Worm (Caenorhabditis elegans) whole organism, young adult: Measurements from ENCODE around the gene ifc-2.

Source experiments
- B0035.1 ChIP-seq: sonication (generic microtip); optimal IDR thresholded peaks from 2 replicates; lab custom pipeline; 2016; ENCODE audit warnings: missing genetic modification characterization, mild to moderate bottlenecking, missing compliant biosample characterization, missing genotype, missing genetic modification reagents
- C17E4.6 ChIP-seq: fragments of 200-800 bp; sonication (Bioruptor generic); IDR thresholded peaks from 2 replicates; pipeline ENCODE4 v1.3.6; 2022; ENCODE audit warnings: missing genetic modification reagents, missing genetic modification characterization, missing compliant biosample characterization
- F10E7.11 ChIP-seq: sonication (generic microtip); optimal IDR thresholded peaks from 2 replicates; lab custom pipeline; 2017; ENCODE audit warnings: mild to moderate bottlenecking, missing genetic modification characterization, moderate library complexity, missing compliant biosample characterization
- F39B2.1 ChIP-seq: fragments of 200-800 bp; sonication (Bioruptor generic); IDR thresholded peaks from 2 replicates; pipeline ENCODE4 v1.3.6; 2022; ENCODE audit warnings: missing genetic modification reagents, missing genetic modification characterization, missing compliant biosample characterization
- F55B11.4 ChIP-seq: sonication (generic microtip); optimal IDR thresholded peaks from 2 replicates; lab custom pipeline; 2016; ENCODE audit warnings: missing compliant biosample characterization, missing genetic modification characterization, borderline replicate concordance; ENCODE audit not compliant: insufficient read depth
- F57C9.4 ChIP-seq: sonication (generic microtip); optimal IDR thresholded peaks from 2 replicates; lab custom pipeline; 2017; ENCODE audit warnings: mild to moderate bottlenecking, missing genetic modification characterization, missing compliant biosample characterization
- K11D2.4 ChIP-seq: fragments of 200-800 bp; sonication (Bioruptor generic); IDR thresholded peaks from 2 replicates; pipeline ENCODE4 v1.3.6; 2022; ENCODE audit warnings: missing genetic modification reagents, missing genetic modification characterization, missing compliant biosample characterization
- K12H6.12 ChIP-seq: fragments of 200-800 bp; sonication (Bioruptor generic); optimal IDR thresholded peaks from 2 replicates; lab custom pipeline; 2018; ENCODE audit warnings: mild to moderate bottlenecking, missing genetic modification characterization, missing compliant biosample characterization
- Y56A3A.18 ChIP-seq: fragments of 200-800 bp; sonication (Bioruptor generic); IDR thresholded peaks from 2 replicates; pipeline ENCODE4 v1.3.6; 2022; ENCODE audit warnings: missing genetic modification reagents, missing genetic modification characterization, missing compliant biosample characterization
- ZK185.1 ChIP-seq: sonication (generic microtip); optimal IDR thresholded peaks from 2 replicates; lab custom pipeline; 2016; ENCODE audit warnings: mild to moderate bottlenecking, missing genetic modification characterization, missing compliant biosample characterization; ENCODE audit not compliant: poor library complexity, severe bottlenecking
- akir-1 ChIP-seq: fragments of 200-800 bp; sonication (Bioruptor generic); optimal IDR thresholded peaks from 2 replicates; lab custom pipeline; 2018; ENCODE audit warnings: mild to moderate bottlenecking, missing genetic modification characterization, moderate library complexity, missing compliant biosample characterization
- attf-5 ChIP-seq: fragments of 200-800 bp; sonication (Bioruptor generic); optimal IDR thresholded peaks from 2 replicates; lab custom pipeline; 2018; ENCODE audit warnings: mild to moderate bottlenecking, missing genetic modification characterization, missing compliant biosample characterization
- attf-6 ChIP-seq: fragments of 200-800 bp; sonication (Bioruptor generic); IDR thresholded peaks from 2 replicates; pipeline ENCODE4 v1.3.6; 2022; ENCODE audit warnings: missing genetic modification reagents, missing genetic modification characterization, missing compliant biosample characterization
- bed-1 ChIP-seq: fragments of 200-800 bp; sonication (Bioruptor generic); IDR thresholded peaks from 2 replicates; pipeline ENCODE4 v1.3.6; 2022; ENCODE audit warnings: missing genetic modification reagents, missing genetic modification characterization, missing compliant biosample characterization
- ccch-3 ChIP-seq: fragments of 200-800 bp; sonication (Bioruptor generic); optimal IDR thresholded peaks from 2 replicates; lab custom pipeline; 2018; ENCODE audit warnings: mild to moderate bottlenecking, missing genetic modification characterization, missing compliant biosample characterization
- cebp-1 ChIP-seq, 2 experiments: fragments of 200-800 bp in 1 of 2; sonication (Bioruptor generic) in 1 of 2; sonication (generic microtip) in 1 of 2; IDR thresholded peaks in 1 of 2; optimal IDR thresholded peaks in 1 of 2; 2 replicates each; pipeline versions ENCODE4 v1.3.6 to Lab custom; 2017 to 2022; ENCODE audit warnings: missing compliant biosample characterization in 2 of 2, missing genetic modification characterization in 2 of 2, mild to moderate bottlenecking in 1 of 2, missing genetic modification reagents in 1 of 2, moderate library complexity in 1 of 2
- ceh-27 ChIP-seq: fragments of 200-800 bp; sonication (Bioruptor generic); optimal IDR thresholded peaks from 2 replicates; lab custom pipeline; 2018; ENCODE audit warnings: mild to moderate bottlenecking, missing genetic modification characterization, moderate library complexity, missing compliant biosample characterization
- ceh-79 ChIP-seq: sonication (generic microtip); optimal IDR thresholded peaks from 2 replicates; lab custom pipeline; 2017; ENCODE audit warnings: mild to moderate bottlenecking, missing genetic modification characterization, missing compliant biosample characterization
- efl-1 ChIP-seq: fragments of 150-350 bp; optimal IDR thresholded peaks from 2 replicates; lab custom pipeline; 2014; ENCODE audit warnings: missing biosample characterization, missing genetic modification reagents, missing genetic modification characterization
- ekl-4 ChIP-seq: fragments of 200-800 bp; sonication (Bioruptor generic); IDR thresholded peaks from 2 replicates; pipeline ENCODE4 v1.3.6; 2022; ENCODE audit warnings: missing genetic modification reagents, missing genetic modification characterization, missing compliant biosample characterization
- hlh-12 ChIP-seq: sonication (generic microtip); optimal IDR thresholded peaks from 2 replicates; lab custom pipeline; 2016; ENCODE audit warnings: missing genetic modification characterization, missing compliant biosample characterization
- hsf-1 ChIP-seq: fragments of 200-800 bp; sonication (Bioruptor generic); IDR thresholded peaks from 2 replicates; pipeline ENCODE4 v1.3.6; 2022; ENCODE audit warnings: missing genetic modification reagents, missing genetic modification characterization, missing compliant biosample characterization
- let-526 ChIP-seq: fragments of 200-800 bp; sonication (Bioruptor generic); IDR thresholded peaks from 2 replicates; pipeline ENCODE4 v1.3.6; 2022; ENCODE audit warnings: missing genetic modification reagents, missing genetic modification characterization, missing compliant biosample characterization
- lin-40 ChIP-seq: sonication (generic microtip); optimal IDR thresholded peaks from 2 replicates; lab custom pipeline; 2016; ENCODE audit warnings: missing genetic modification characterization, mild to moderate bottlenecking, missing compliant biosample characterization, missing genotype, missing genetic modification reagents
- lsy-27 ChIP-seq: sonication (generic microtip); optimal IDR thresholded peaks from 2 replicates; lab custom pipeline; 2017; ENCODE audit warnings: missing genetic modification characterization, mild to moderate bottlenecking, missing compliant biosample characterization, antibody characterized with exemption, missing genotype, borderline replicate concordance; ENCODE audit not compliant: insufficient read depth
- madf-6 ChIP-seq: fragments of 200-800 bp; sonication (Bioruptor generic); IDR thresholded peaks from 2 replicates; pipeline ENCODE4 v1.3.6; 2022; ENCODE audit warnings: missing genetic modification reagents, missing genetic modification characterization, missing compliant biosample characterization
- mes-4 ChIP-seq: sonication (generic microtip); optimal IDR thresholded peaks from 2 replicates; lab custom pipeline; 2016; ENCODE audit warnings: missing genotype, missing genetic modification characterization, missing compliant biosample characterization
- nfyb-1 ChIP-seq: fragments of 200-800 bp; sonication (Bioruptor generic); IDR thresholded peaks from 2 replicates; pipeline ENCODE4 v1.3.6; 2022; ENCODE audit warnings: missing genetic modification reagents, missing genetic modification characterization, missing compliant biosample characterization
- nhr-179 ChIP-seq: sonication (generic microtip); optimal IDR thresholded peaks from 2 replicates; lab custom pipeline; 2016; ENCODE audit warnings: mild to moderate bottlenecking, missing genetic modification characterization, missing compliant biosample characterization
- nhr-27 ChIP-seq: fragments of 200-800 bp; sonication (Bioruptor generic); optimal IDR thresholded peaks from 2 replicates; lab custom pipeline; 2018; ENCODE audit warnings: mild to moderate bottlenecking, missing genetic modification characterization, moderate library complexity, missing compliant biosample characterization
- nhr-80 ChIP-seq: sonication (generic microtip); optimal IDR thresholded peaks from 2 replicates; lab custom pipeline; 2016; ENCODE audit warnings: missing genetic modification characterization, missing compliant biosample characterization
- nhr-90 ChIP-seq: sonication (generic microtip); optimal IDR thresholded peaks from 2 replicates; lab custom pipeline; 2016; ENCODE audit warnings: missing genotype, mild to moderate bottlenecking, missing genetic modification characterization, missing compliant biosample characterization
- pha-4 ChIP-seq: fragments of 150-350 bp; sonication (generic microtip); optimal IDR thresholded peaks from 2 replicates; lab custom pipeline; 2014; ENCODE audit warnings: missing biosample characterization, missing genetic modification reagents, missing genetic modification characterization
- rcor-1 ChIP-seq: fragments of 200-800 bp; sonication (Bioruptor generic); IDR thresholded peaks from 2 replicates; pipeline ENCODE4 v1.3.6; 2022; ENCODE audit warnings: missing genetic modification reagents, missing genetic modification characterization, missing compliant biosample characterization
- snpc-3.4 ChIP-seq: sonication (generic microtip); optimal IDR thresholded peaks from 2 replicates; lab custom pipeline; 2017; ENCODE audit warnings: missing genetic modification characterization, mild to moderate bottlenecking, missing compliant biosample characterization, antibody characterized with exemption, moderate library complexity, missing genotype, missing genetic modification reagents
- somi-1 ChIP-seq: fragments of 200-800 bp; sonication (Bioruptor generic); optimal IDR thresholded peaks from 2 replicates; lab custom pipeline; 2018; ENCODE audit warnings: mild to moderate bottlenecking, missing genetic modification characterization, missing compliant biosample characterization
- sptf-2 ChIP-seq: fragments of 200-800 bp; sonication (Bioruptor generic); optimal IDR thresholded peaks from 2 replicates; lab custom pipeline; 2018; ENCODE audit warnings: mild to moderate bottlenecking, missing genetic modification characterization, missing compliant biosample characterization
- tbx-9 ChIP-seq: sonication (generic microtip); optimal IDR thresholded peaks from 2 replicates; lab custom pipeline; 2016; ENCODE audit warnings: borderline replicate concordance, missing genetic modification characterization, inconsistent platforms, missing compliant biosample characterization
- tlf-1 ChIP-seq: fragments of 200-800 bp; sonication (Bioruptor generic); optimal IDR thresholded peaks from 2 replicates; lab custom pipeline; 2018; ENCODE audit warnings: mild to moderate bottlenecking, missing genetic modification characterization, missing compliant biosample characterization
- xnd-1 ChIP-seq: sonication (generic microtip); optimal IDR thresholded peaks from 2 replicates; lab custom pipeline; 2016; ENCODE audit warnings: missing genotype, missing genetic modification reagents, missing genetic modification characterization, missing compliant biosample characterization
- zfh-2 ChIP-seq: fragments of 200-800 bp; sonication (Bioruptor generic); conservative IDR thresholded peaks from 2 replicates; pipeline ENCODE4 v1.3.6; 2022; ENCODE audit warnings: missing genetic modification reagents, missing genetic modification characterization, missing compliant biosample characterization
- ztf-18 ChIP-seq: sonication (generic microtip); optimal IDR thresholded peaks from 2 replicates; lab custom pipeline; 2016; ENCODE audit warnings: missing genotype, mild to moderate bottlenecking, missing genetic modification characterization, missing compliant biosample characterization

The ifc-2 gene

ce11 chrX:601340-601757 is 53.4 kb downstream of the ifc-2 start (continued):
- peak; percentile 59; the same call in 1 of the 2 replicates for TF ChIP-seq rcor-1
- TF ChIP-seq F10E7.11 (tag; lab: Kevin White, UChicago), result no peak
- peak; percentile 48 for TF ChIP-seq attf-5 (GFP tag; lab: Kevin White, UChicago)
- no peak for TF ChIP-seq sptf-2 (GFP tag; lab: Kevin White, UChicago)
- TF ChIP-seq F39B2.1 (GFP tag; lab: Robert Waterston, UW), result no peak
- TF ChIP-seq nhr-27, result no peak
- no peak for TF ChIP-seq let-526 (GFP tag; lab: Robert Waterston, UW)
- no peak for TF ChIP-seq F57C9.4
- peak; percentile 31 for TF ChIP-seq somi-1 (GFP tag; lab: Kevin White, UChicago)
- TF ChIP-seq K11D2.4 (GFP tag; lab: Robert Waterston, UW), result no peak
- no peak for TF ChIP-seq lin-40
- TF ChIP-seq lsy-27 (tag; lab: Kevin White, UChicago), result no peak
- TF ChIP-seq snpc-3.4 (tag; lab: Kevin White, UChicago), result no peak
- no peak for TF ChIP-seq tbx-9 (tag; lab: Kevin White, UChicago)
- no peak for TF ChIP-seq ZK185.1 (tag; lab: Kevin White, UChicago)
- no peak for TF ChIP-seq ztf-18
- TF ChIP-seq nhr-179 (tag; lab: Kevin White, UChicago), result no peak
- TF ChIP-seq xnd-1 (tag; lab: Kevin White, UChicago), result no peak
- no peak for TF ChIP-seq mes-4 (tag; lab: Kevin White, UChicago)
- TF ChIP-seq nhr-80, result no peak
- peak; percentile 63 for TF ChIP-seq K12H6.12 (tag; lab: Kevin White, UChicago)
- no peak for TF ChIP-seq bed-1 (GFP tag; lab: Robert Waterston, UW)
- no peak for TF ChIP-seq C17E4.6 (GFP tag; lab: Robert Waterston, UW)
- TF ChIP-seq hlh-12 (tag; lab: Kevin White, UChicago), result no peak
- no peak for TF ChIP-seq ceh-79 (tag; lab: Kevin White, UChicago)
- no peak for TF ChIP-seq nhr-90 (tag; lab: Kevin White, UChicago)
- no peak for TF ChIP-seq Y56A3A.18 (GFP tag; lab: Robert Waterston, UW)
- peak; percentile 95 for TF ChIP-seq zfh-2
- TF ChIP-seq nfyb-1 (GFP tag; lab: Robert Waterston, UW), result 0 out of 2 replicates have a peak, but pooled peaks have one; percentile 45
- no peak for TF ChIP-seq akir-1 (GFP tag; lab: Kevin White, UChicago)
- TF ChIP-seq madf-6 (GFP tag; lab: Robert Waterston, UW), result no peak
- TF ChIP-seq ekl-4 (GFP tag; lab: Robert Waterston, UW), result no peak
- TF ChIP-seq, all 124 proteins: peak for 11

DNA sequence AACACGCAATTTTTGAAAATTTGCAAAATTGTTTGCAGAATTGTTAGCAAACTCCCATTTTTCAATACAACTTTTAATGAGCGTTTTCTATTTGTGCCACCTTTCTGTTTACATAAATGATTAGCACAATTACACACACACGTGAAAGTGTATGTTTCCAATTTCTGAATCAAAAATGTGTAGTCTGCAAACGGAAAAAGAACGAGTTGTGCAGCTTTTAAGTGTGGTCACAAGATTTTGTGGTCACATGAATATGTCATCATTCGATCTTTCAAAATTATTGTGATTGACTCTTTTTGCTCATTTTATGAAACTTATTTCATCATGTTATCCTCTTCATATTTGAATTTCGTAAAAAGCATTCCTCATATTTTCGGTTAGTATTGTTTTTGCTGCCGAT is 54.0 kb downstream of the ifc-2 start:
- TF ChIP-seq nhr-80 (peak; percentile 11), pha-4 (tag; lab: Kevin White, UChicago) (peak; percentile 34), cebp-1 (GFP tag; IDR thresholded peaks at IDR 0.05; lab: Robert Waterston, UW) (no peak), cebp-1 (tag; optimal IDR thresholded peaks at IDR 0.05; lab: Kevin White, UChicago) (peak; percentile 47), B0035.1 (tag; lab: Kevin White, UChicago) (no peak)

DNA sequence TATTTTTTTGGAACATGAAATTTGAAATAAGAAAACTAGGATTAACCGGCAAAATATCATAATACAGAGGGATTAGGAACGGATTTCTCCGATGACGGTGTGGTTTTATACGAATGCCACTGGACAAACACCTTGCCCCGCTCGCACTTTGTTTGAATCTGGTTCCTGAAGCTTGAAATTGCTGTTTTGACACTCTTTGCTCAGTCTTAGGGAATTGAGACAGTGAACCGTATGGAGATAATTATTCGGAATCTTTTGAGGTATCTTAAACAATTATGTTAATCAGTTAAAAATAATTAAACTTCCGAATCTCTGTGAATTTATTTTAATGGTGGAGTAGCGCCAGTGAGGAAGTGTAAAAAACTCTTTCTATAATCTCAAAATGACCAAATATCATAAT is 55.2 kb downstream of the ifc-2 start, which contains the start of gene F13C5.3:
Gene F13C5.3, minus strand, starts transcription at position 101 of the 400 bp plus-strand sequence.
- TF ChIP-seq snpc-3.4 (tag; lab: Kevin White, UChicago), result no peak
- no peak for TF ChIP-seq nfyb-1 (GFP tag; lab: Robert Waterston, UW)
- no peak for TF ChIP-seq K12H6.12 (tag; lab: Kevin White, UChicago)
- TF ChIP-seq hsf-1 (GFP tag; lab: Robert Waterston, UW), result no peak
- no peak for TF ChIP-seq cebp-1 (GFP tag; IDR thresholded peaks at IDR 0.05; lab: Robert Waterston, UW)
- no peak for TF ChIP-seq cebp-1 (tag; optimal IDR thresholded peaks at IDR 0.05; lab: Kevin White, UChicago)
- no peak for TF ChIP-seq ceh-27 (GFP tag; lab: Kevin White, UChicago)
- TF ChIP-seq attf-6, result no peak
- no peak for TF ChIP-seq F55B11.4
- no peak for TF ChIP-seq ccch-3
- TF ChIP-seq efl-1 (GFP tag; lab: Kevin White, UChicago), result no peak
- no peak for TF ChIP-seq tlf-1 (GFP tag; lab: Kevin White, UChicago)
- TF ChIP-seq somi-1 (GFP tag; lab: Kevin White, UChicago), result no peak
